Fruit fly (Drosophila melanogaster) whole organism, embryonic: ENCODE measurements around the gene CG8907.
A peak's percentile ranks its signal among the peaks of the same experiment; 100 is the strongest.

Experiments
- Atf6 ChIP-seq: fragments of 200-800 bp; sonication (Bioruptor generic); IDR thresholded peaks from 2 replicates; pipeline ENCODE4 v1.3.6; 2022; ENCODE audit warnings: missing biosample characterization, missing genetic modification characterization
- B-H1 ChIP-seq: fragments of 200-800 bp; sonication (Bioruptor generic); IDR thresholded peaks from 3 replicates; pipeline ENCODE4 v1.3.6; 2022; ENCODE audit warnings: missing biosample characterization, missing genetic modification characterization
- Bteb2 ChIP-seq: fragments of 200-800 bp; sonication (Bioruptor generic); optimal IDR thresholded peaks from 2 replicates; lab custom pipeline; 2016; ENCODE audit warnings: missing biosample characterization, missing genetic modification characterization
- CG11398 ChIP-seq: fragments of 200-800 bp; sonication (Bioruptor generic); optimal IDR thresholded peaks from 2 replicates; lab custom pipeline; 2016; ENCODE audit warnings: missing biosample characterization, missing genetic modification characterization
- CG11504 ChIP-seq: fragments of 200-800 bp; sonication (Bioruptor generic); optimal IDR thresholded peaks from 3 replicates; lab custom pipeline; 2019; ENCODE audit warnings: missing biosample characterization, mild to moderate bottlenecking, missing genetic modification characterization, moderate library complexity
- CG12104 ChIP-seq: fragments of 200-800 bp; sonication (Bioruptor generic); optimal IDR thresholded peaks from 3 replicates; lab custom pipeline; 2016; ENCODE audit warnings: missing biosample characterization, missing genetic modification characterization
- CG13287 ChIP-seq: fragments of 200-800 bp; sonication (Bioruptor generic); IDR thresholded peaks from 2 replicates; pipeline ENCODE4 v1.3.6; 2022; ENCODE audit warnings: missing biosample characterization, missing genetic modification characterization; ENCODE audit not compliant: partially characterized antibody
- CG1603 ChIP-seq: fragments of 200-800 bp; sonication (Bioruptor generic); optimal IDR thresholded peaks from 2 replicates; lab custom pipeline; 2019; ENCODE audit warnings: missing biosample characterization, mild to moderate bottlenecking, missing genetic modification characterization, moderate library complexity
- CG1647 ChIP-seq: fragments of 200-800 bp; sonication (Bioruptor generic); optimal IDR thresholded peaks from 3 replicates; lab custom pipeline; 2016; ENCODE audit warnings: missing biosample characterization, missing genetic modification characterization
- CG17361 ChIP-seq: fragments of 200-800 bp; sonication (Bioruptor generic); IDR thresholded peaks from 3 replicates; pipeline ENCODE4 v1.3.6; 2022; ENCODE audit warnings: missing biosample characterization, missing genetic modification characterization
- CG17829 ChIP-seq: fragments of 200-800 bp; optimal IDR thresholded peaks from 2 replicates; lab custom pipeline; 2019; ENCODE audit warnings: missing biosample characterization, mild to moderate bottlenecking, missing genetic modification characterization, moderate library complexity
- CG2889 ChIP-seq: fragments of 200-800 bp; sonication (Bioruptor generic); IDR thresholded peaks from 3 replicates; pipeline ENCODE4 v1.3.6; 2022; ENCODE audit warnings: missing biosample characterization, missing genetic modification characterization
- CG32532 ChIP-seq: fragments of 200-800 bp; sonication (Bioruptor generic); IDR thresholded peaks from 2 replicates; pipeline ENCODE4 v1.3.6; 2022; ENCODE audit warnings: missing biosample characterization, missing genetic modification characterization
- CG32767 ChIP-seq: fragments of 200-800 bp; sonication (Bioruptor generic); IDR thresholded peaks from 2 replicates; pipeline ENCODE4 v1.3.6; 2022; ENCODE audit warnings: missing biosample characterization, missing genetic modification characterization
- CG34376 ChIP-seq: fragments of 200-800 bp; sonication (Bioruptor generic); optimal IDR thresholded peaks from 2 replicates; lab custom pipeline; 2018; ENCODE audit warnings: missing biosample characterization, mild to moderate bottlenecking, missing genetic modification characterization
- CG4820 ChIP-seq: fragments of 200-800 bp; sonication (Bioruptor generic); optimal IDR thresholded peaks from 3 replicates; lab custom pipeline; 2016; ENCODE audit warnings: missing biosample characterization, missing genetic modification characterization
- CG6175 ChIP-seq: fragments of 200-800 bp; sonication (Bioruptor generic); IDR thresholded peaks from 3 replicates; pipeline ENCODE4 v1.3.6; 2022; ENCODE audit warnings: missing biosample characterization, missing genetic modification characterization
- CG6254 ChIP-seq: fragments of 200-800 bp; sonication (Bioruptor generic); optimal IDR thresholded peaks from 3 replicates; lab custom pipeline; 2017; ENCODE audit warnings: mild to moderate bottlenecking, missing biosample characterization, missing genetic modification reagents, missing genetic modification characterization
- CG6791 ChIP-seq: fragments of 200-800 bp; sonication (Bioruptor generic); IDR thresholded peaks from 3 replicates; pipeline ENCODE4 v1.3.6; 2022; ENCODE audit warnings: missing biosample characterization, missing genetic modification characterization; ENCODE audit not compliant: partially characterized antibody
- CG7987 ChIP-seq: fragments of 200-800 bp; sonication (Bioruptor generic); optimal IDR thresholded peaks from 2 replicates; lab custom pipeline; 2018; ENCODE audit warnings: missing biosample characterization, mild to moderate bottlenecking, missing genetic modification characterization, moderate library complexity
- CG8765 ChIP-seq: fragments of 200-800 bp; sonication (Bioruptor generic); IDR thresholded peaks from 2 replicates; pipeline ENCODE4 v1.3.6; 2022; ENCODE audit warnings: missing biosample characterization, missing genetic modification characterization
- CG9215 ChIP-seq: fragments of 200-800 bp; sonication (Bioruptor generic); IDR thresholded peaks from 2 replicates; pipeline ENCODE4 v1.3.6; 2022; ENCODE audit warnings: missing biosample characterization, missing genetic modification characterization
- CG9797 ChIP-seq: fragments of 200-800 bp; sonication (Bioruptor generic); optimal IDR thresholded peaks from 3 replicates; lab custom pipeline; 2018; ENCODE audit warnings: missing biosample characterization, mild to moderate bottlenecking, missing genetic modification characterization
- CG9876 ChIP-seq: fragments of 200-800 bp; sonication (Bioruptor generic); optimal IDR thresholded peaks from 2 replicates; lab custom pipeline; 2016; ENCODE audit warnings: missing biosample characterization, missing genetic modification characterization
- Camta ChIP-seq: fragments of 200-800 bp; sonication (Bioruptor generic); optimal IDR thresholded peaks from 2 replicates; lab custom pipeline; 2016; ENCODE audit warnings: missing biosample characterization, missing genetic modification characterization
- CoRest ChIP-seq: fragments of 200-800 bp; sonication (Bioruptor generic); optimal IDR thresholded peaks from 3 replicates; lab custom pipeline; 2018; ENCODE audit warnings: missing biosample characterization, mild to moderate bottlenecking, missing genetic modification characterization, moderate library complexity
- H15 ChIP-seq: fragments of 200-800 bp; sonication (Bioruptor generic); IDR thresholded peaks from 3 replicates; pipeline ENCODE4 v1.3.6; 2022; ENCODE audit warnings: missing biosample characterization, missing genetic modification characterization
- Hr51 ChIP-seq, 2 experiments: fragments of 200-800 bp; sonication (Bioruptor generic); optimal IDR thresholded peaks; 2 replicates in 1 of 2; 3 replicates in 1 of 2; lab custom pipeline; 2016 to 2018; ENCODE audit warnings: missing biosample characterization in 2 of 2, missing genetic modification characterization in 2 of 2, mild to moderate bottlenecking in 1 of 2, moderate library complexity in 1 of 2
- Neu2 ChIP-seq: fragments of 200-800 bp; sonication (Bioruptor generic); optimal IDR thresholded peaks from 3 replicates; lab custom pipeline; 2016; ENCODE audit warnings: missing biosample characterization, missing genetic modification characterization, borderline replicate concordance
- NfI ChIP-seq: fragments of 200-800 bp; sonication (Bioruptor generic); optimal IDR thresholded peaks from 3 replicates; lab custom pipeline; 2018; ENCODE audit warnings: missing biosample characterization, mild to moderate bottlenecking, missing genetic modification characterization, moderate library complexity
- Oaz ChIP-seq: fragments of 200-800 bp; sonication (Bioruptor generic); IDR thresholded peaks from 2 replicates; pipeline ENCODE4 v1.3.6; 2022; ENCODE audit warnings: missing biosample characterization, missing genetic modification characterization
- Pdp1 ChIP-seq, 2 experiments: fragments of 200-800 bp; sonication (Bioruptor generic); optimal IDR thresholded peaks; 3 replicates each; lab custom pipeline; 2016; ENCODE audit warnings: missing biosample characterization in 2 of 2, missing genetic modification characterization in 2 of 2, mild to moderate bottlenecking in 1 of 2, moderate library complexity in 1 of 2
- Ravus ChIP-seq: fragments of 200-800 bp; sonication (Bioruptor generic); IDR thresholded peaks from 2 replicates; pipeline ENCODE4 v1.3.6; 2022; ENCODE audit warnings: missing biosample characterization, missing genetic modification characterization
- Ssrp ChIP-seq: fragments of 200-800 bp; sonication (Bioruptor generic); optimal IDR thresholded peaks from 2 replicates; lab custom pipeline; 2018; ENCODE audit warnings: missing biosample characterization, mild to moderate bottlenecking, missing genetic modification characterization, moderate library complexity
- Vsx1 ChIP-seq: fragments of 200-800 bp; sonication (Bioruptor generic); optimal IDR thresholded peaks from 2 replicates; lab custom pipeline; 2017; ENCODE audit warnings: missing biosample characterization, mild to moderate bottlenecking, missing genetic modification characterization, missing genetic modification reagents
- aop ChIP-seq: fragments of 200-800 bp; sonication (Bioruptor generic); IDR thresholded peaks from 2 replicates; pipeline ENCODE4 v1.3.6; 2022; ENCODE audit warnings: missing biosample characterization, missing genetic modification characterization
- dimm ChIP-seq: fragments of 200-800 bp; sonication (Bioruptor generic); IDR thresholded peaks from 2 replicates; pipeline ENCODE4 v1.3.6; 2022; ENCODE audit warnings: missing biosample characterization, missing genetic modification characterization
- disco-r ChIP-seq: fragments of 200-800 bp; sonication (Bioruptor generic); optimal IDR thresholded peaks from 2 replicates; lab custom pipeline; 2016; ENCODE audit warnings: missing biosample characterization, missing genetic modification characterization
- emc ChIP-seq: fragments of 200-800 bp; sonication (Bioruptor generic); optimal IDR thresholded peaks from 2 replicates; lab custom pipeline; 2016; ENCODE audit warnings: missing biosample characterization, missing genetic modification characterization
- gce ChIP-seq: fragments of 200-800 bp; sonication (Bioruptor generic); IDR thresholded peaks from 3 replicates; pipeline ENCODE4 v1.3.6; 2022; ENCODE audit warnings: missing biosample characterization, missing genetic modification characterization
- grn ChIP-seq: fragments of 200-800 bp; sonication (Bioruptor generic); optimal IDR thresholded peaks from 3 replicates; lab custom pipeline; 2017; ENCODE audit warnings: missing biosample characterization, missing genetic modification characterization
- kay ChIP-seq: fragments of 200-800 bp; sonication (Bioruptor generic); optimal IDR thresholded peaks from 2 replicates; lab custom pipeline; 2016; ENCODE audit warnings: missing biosample characterization, missing genetic modification characterization
- otp ChIP-seq: fragments of 200-800 bp; sonication (Bioruptor generic); IDR thresholded peaks from 3 replicates; pipeline ENCODE4, ENCODE4 v1.3.6; 2022; ENCODE audit warnings: missing biosample characterization, missing genetic modification characterization
- pho ChIP-seq: fragments of 200-800 bp; sonication (Bioruptor generic); optimal IDR thresholded peaks from 2 replicates; lab custom pipeline; 2016; ENCODE audit warnings: missing biosample characterization, missing genetic modification characterization
- psq ChIP-seq: fragments of 200-800 bp; sonication (Bioruptor generic); optimal IDR thresholded peaks from 2 replicates; lab custom pipeline; 2017; ENCODE audit warnings: missing biosample characterization, missing genetic modification characterization
- ro ChIP-seq: fragments of 200-800 bp; sonication (Bioruptor generic); IDR thresholded peaks from 2 replicates; pipeline ENCODE4 v1.3.6; 2022; ENCODE audit warnings: missing biosample characterization, missing genetic modification characterization
- sisA ChIP-seq: fragments of 200-800 bp; sonication (Bioruptor generic); IDR thresholded peaks from 2 replicates; pipeline ENCODE4 v1.3.6; 2022; ENCODE audit warnings: missing biosample characterization, missing genetic modification characterization
- stwl ChIP-seq: fragments of 200-800 bp; sonication (Bioruptor generic); optimal IDR thresholded peaks from 3 replicates; lab custom pipeline; 2018; ENCODE audit warnings: missing biosample characterization, mild to moderate bottlenecking, missing genetic modification characterization, moderate library complexity
- yki ChIP-seq: fragments of >200 bp; optimal IDR thresholded peaks from 3 replicates; lab custom pipeline; 2018

CG8907 gene

dm6 chr3R:16986181-16987074 lies 21.6 kb upstream of the CG8907 start (continued):
- TF ChIP-seq otp (GFP tag; lab: Robert Waterston, UW) (peak; percentile 97), CG6791 (0 out of 3 replicates have a peak, but pooled peaks have one; percentile 34), Bteb2 (GFP tag; lab: Kevin White, UChicago) (peak; percentile 95), Atf6 (GFP tag; lab: Robert Waterston, UW) (peak; percentile 98), grn (GFP tag; lab: Kevin White, UChicago) (peak; percentile 76), Oaz (peak; percentile 95), H15 (GFP tag; lab: Robert Waterston, UW) (peak; percentile 92), Ssrp (tag; lab: Kevin White, UChicago) (peak; percentile 77), Ravus (GFP tag; lab: Robert Waterston, UW) (peak; percentile 83), CG12104 (GFP tag; lab: Kevin White, UChicago) (peak; percentile 69), Vsx1 (peak; percentile 73), CG2889 (GFP tag; lab: Robert Waterston, UW) (peak; percentile 97), yki (lab: Kevin White, UChicago) (no peak), B-H1 (peak; percentile 93), stwl (tag; lab: Kevin White, UChicago) (no peak), kay (GFP tag; lab: Kevin White, UChicago) (peak; percentile 85), CG9876 (GFP tag; lab: Kevin White, UChicago) (peak; percentile 93), CG9797 (GFP tag; lab: Kevin White, UChicago) (peak; percentile 12), Camta (GFP tag; lab: Kevin White, UChicago) (peak; percentile 86), psq (GFP tag; lab: Kevin White, UChicago) (peak; percentile 31), pho (GFP tag; lab: Kevin White, UChicago) (peak; percentile 95), gce (peak; percentile 84), Neu2 (peak; percentile 48), CG11504 (peak; percentile 82), NfI (GFP tag; lab: Kevin White, UChicago) (peak; percentile 92), CG34376 (GFP tag; lab: Kevin White, UChicago) (peak; percentile 97), CoRest (tag; lab: Kevin White, UChicago) (peak; percentile 92), Hr51 (GFP tag; optimal IDR thresholded peaks at IDR 0.05; lab: Kevin White, UChicago) (peak; percentile 88 to 91), aop (peak; percentile 91), Pdp1 (GFP tag; optimal IDR thresholded peaks at IDR 0.05; lab: Kevin White, UChicago) (peak; percentile 94 to 96), CG9215 (peak; percentile 96), emc (GFP tag; lab: Kevin White, UChicago) (peak; percentile 89), CG32767 (GFP tag; lab: Robert Waterston, UW) (peak; percentile 93), ro (GFP tag; lab: Robert Waterston, UW) (peak; percentile 84), CG32532 (peak; percentile 98), CG7987 (GFP tag; lab: Kevin White, UChicago) (peak; percentile 94), dimm (GFP tag; lab: Robert Waterston, UW) (peak; percentile 95), CG4820 (GFP tag; lab: Kevin White, UChicago) (peak; percentile 70), CG17829 (peak; percentile 73), disco-r (GFP tag; lab: Kevin White, UChicago) (peak; percentile 87), CG11398 (GFP tag; lab: Kevin White, UChicago) (peak; percentile 91), CG1647 (peak; percentile 94), CG8765 (GFP tag; lab: Robert Waterston, UW) (peak; percentile 94), CG17361 (peak; percentile 63; the same call in 2 of the 3 replicates), CG1603 (peak; percentile 91), CG13287 (GFP tag; lab: Robert Waterston, UW) (peak; percentile 20; the same call in 1 of the 2 replicates), CG6254 (GFP tag; lab: Kevin White, UChicago) (peak; percentile 25), sisA (GFP tag; lab: Robert Waterston, UW) (peak; percentile 93), CG6175 (peak; percentile 96)
